Worm (Caenorhabditis elegans) whole organism, early embryonic: ENCODE measurements around the gene F19G12.8.

Experiments used
- F13C5.2 ChIP-seq: sonication (generic microtip); optimal IDR thresholded peaks from 2 replicates; lab custom pipeline; 2017; ENCODE audit warnings: mild to moderate bottlenecking, missing genetic modification characterization, inconsistent platforms, missing compliant biosample characterization
- ama-1 ChIP-seq: fragments of 150-350 bp; optimal IDR thresholded peaks from 2 replicates; lab custom pipeline; 2014
- ceh-13 ChIP-seq: fragments of 200-800 bp; sonication (Bioruptor generic); optimal IDR thresholded peaks from 2 replicates; lab custom pipeline; 2018; ENCODE audit warnings: mild to moderate bottlenecking, missing genetic modification characterization, missing compliant biosample characterization
- hmg-4 ChIP-seq: fragments of 200-800 bp; sonication (Bioruptor generic); optimal IDR thresholded peaks from 2 replicates; lab custom pipeline; 2018; ENCODE audit warnings: mild to moderate bottlenecking, missing genetic modification characterization, missing compliant biosample characterization
- hnd-1 ChIP-seq: sonication (generic microtip); optimal IDR thresholded peaks from 2 replicates; lab custom pipeline; 2016; ENCODE audit warnings: missing genetic modification characterization, missing compliant biosample characterization
- tbx-11 ChIP-seq: fragments of 200-800 bp; sonication (Bioruptor generic); IDR thresholded peaks from 2 replicates; pipeline ENCODE4 v1.3.6; 2022; ENCODE audit warnings: missing genetic modification characterization, missing compliant biosample characterization
- tbx-37 ChIP-seq: fragments of 200-800 bp; sonication (Bioruptor generic); conservative IDR thresholded peaks from 2 replicates; pipeline ENCODE4 v1.3.6; 2022; ENCODE audit warnings: missing genetic modification reagents, missing genetic modification characterization, missing compliant biosample characterization
- tra-4 ChIP-seq: sonication (generic microtip); optimal IDR thresholded peaks from 2 replicates; lab custom pipeline; 2017; ENCODE audit warnings: missing genetic modification characterization, missing compliant biosample characterization

DNA sequence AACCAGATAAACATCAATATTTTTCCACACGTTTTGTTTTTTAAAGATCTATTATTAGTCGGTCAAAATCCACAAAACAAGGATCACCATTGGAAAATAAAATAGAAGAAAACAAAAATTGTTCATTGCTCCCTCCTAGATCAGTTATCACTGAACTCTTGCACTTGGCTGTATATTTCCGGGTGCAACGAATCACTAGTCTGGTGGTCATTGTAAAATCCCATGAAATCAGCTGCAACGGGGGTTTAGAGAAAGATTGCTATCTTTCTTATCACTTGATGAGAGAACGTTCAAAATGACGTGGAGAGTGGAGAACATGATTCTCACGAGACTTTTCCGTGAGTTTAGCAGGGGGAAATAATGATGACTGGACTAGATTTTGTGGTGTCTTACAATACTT is 21.3 kb upstream of the F19G12.8 start:
- no peak for TF ChIP-seq hnd-1 (tag; lab: Kevin White, UChicago)
- no peak for TF ChIP-seq ama-1
- TF ChIP-seq tbx-11 (GFP tag; lab: Robert Waterston, UW): no peak
- no peak for TF ChIP-seq tra-4 (tag; lab: Kevin White, UChicago)
- no peak for TF ChIP-seq F13C5.2
- TF ChIP-seq tbx-37: no peak
- TF ChIP-seq hmg-4 (GFP tag; lab: Kevin White, UChicago): no peak
- TF ChIP-seq ceh-13 (GFP tag; lab: Kevin White, UChicago): no peak
